Worm (Caenorhabditis elegans): ENCODE results near the gene ins-12.

Gene ins-12

ce11 chrII:5518055-5518454 lies 36.4 kb upstream of the ins-12 start:
- no peak for TF ChIP-seq fos-1 (tag; optimal IDR thresholded peaks at IDR 0.05)
- no peak for TF ChIP-seq nhr-6 (tag; optimal IDR thresholded peaks at IDR 0.05)
- no peak for TF ChIP-seq lin-13 (GFP tag; optimal IDR thresholded peaks at IDR 0.05)
- TF ChIP-seq R02D3.7 (tag; optimal IDR thresholded peaks at IDR 0.05), result no peak
- TF ChIP-seq nhr-237 (tag; optimal IDR thresholded peaks at IDR 0.05), result no peak
- no peak for TF ChIP-seq gmeb-1 (tag; optimal IDR thresholded peaks at IDR 0.05)
- no peak for TF ChIP-seq lsy-2 (tag; optimal IDR thresholded peaks at IDR 0.05)
- TF ChIP-seq ZK546.5 (tag; optimal IDR thresholded peaks at IDR 0.05), result no peak
- TF ChIP-seq nhr-23 (tag; optimal IDR thresholded peaks at IDR 0.05), result no peak
- TF ChIP-seq dmd-4 (tag; optimal IDR thresholded peaks at IDR 0.05), result no peak
- no peak for TF ChIP-seq C34F6.9 (tag; optimal IDR thresholded peaks at IDR 0.05)
- no peak for TF ChIP-seq unc-62 (GFP tag; optimal IDR thresholded peaks at IDR 0.05)

ce11 chrII:5518910-5519309 lies 35.5 kb upstream of the ins-12 start, which contains the start of gene ZK177.2:
ZK177.2 (plus strand) TSS chrII:5519210.
- TF ChIP-seq nhr-12 (tag; optimal IDR thresholded peaks at IDR 0.05) (no peak), lin-13 (GFP tag; optimal IDR thresholded peaks at IDR 0.05) (no peak), ztf-1 (GFP tag; conservative IDR thresholded peaks at IDR 0.05) (no peak), elt-1 (tag; optimal IDR thresholded peaks at IDR 0.05) (no peak), snpc-4 (tag; optimal IDR thresholded peaks at IDR 0.05) (no peak), peb-1 (tag; optimal IDR thresholded peaks at IDR 0.05) (no peak), fos-1 (tag; optimal IDR thresholded peaks at IDR 0.05) (no peak), ZK546.5 (tag; optimal IDR thresholded peaks at IDR 0.05) (no peak), aly-2 (tag; optimal IDR thresholded peaks at IDR 0.05) (no peak)

- TF ChIP-seq dmd-4 (tag; optimal IDR thresholded peaks at IDR 0.05) (no peak), ceh-16 (tag; optimal IDR thresholded peaks at IDR 0.05) (no peak), nhr-6 (tag; optimal IDR thresholded peaks at IDR 0.05) (no peak), nhr-129 (tag; optimal IDR thresholded peaks at IDR 0.05) (no peak), ZK546.5 (tag; optimal IDR thresholded peaks at IDR 0.05) (no peak), nhr-77 (tag; optimal IDR thresholded peaks at IDR 0.05) (no peak), lin-39 (tag; optimal IDR thresholded peaks at IDR 0.05) (no peak), C34F6.9 (tag; optimal IDR thresholded peaks at IDR 0.05) (no peak), aly-2 (tag; optimal IDR thresholded peaks at IDR 0.05) (no peak)
These were observed 33.0 kb upstream of the ins-12 start, which contains the start of gene ZK177.12 for ce11 chrII:5521411-5521810. ZK177.12 (plus strand) TSS chrII:5521711.

ce11 chrII:5522637-5523036 lies 31.8 kb upstream of the ins-12 start, which contains the start of gene ZK177.11:
ZK177.11 (plus strand) TSS chrII:5522937.
- TF ChIP-seq lsy-2 (tag; optimal IDR thresholded peaks at IDR 0.05), result no peak
- TF ChIP-seq dmd-4 (tag; optimal IDR thresholded peaks at IDR 0.05), result no peak
- no peak for TF ChIP-seq elt-1 (tag; optimal IDR thresholded peaks at IDR 0.05)
- TF ChIP-seq ZK546.5 (tag; optimal IDR thresholded peaks at IDR 0.05), result no peak
- no peak for TF ChIP-seq R02D3.7 (tag; optimal IDR thresholded peaks at IDR 0.05)
- no peak for TF ChIP-seq peb-1 (tag; optimal IDR thresholded peaks at IDR 0.05)
- no peak for TF ChIP-seq lin-39 (tag; optimal IDR thresholded peaks at IDR 0.05)
- TF ChIP-seq lin-13 (GFP tag; optimal IDR thresholded peaks at IDR 0.05), result no peak
- no peak for TF ChIP-seq ztf-1 (GFP tag; conservative IDR thresholded peaks at IDR 0.05)
- no peak for TF ChIP-seq aly-2 (tag; optimal IDR thresholded peaks at IDR 0.05)
- TF ChIP-seq egl-27 (tag; optimal IDR thresholded peaks at IDR 0.05), result no peak
- TF ChIP-seq blmp-1 (tag; optimal IDR thresholded peaks at IDR 0.05; ENCODE audit: insufficient read depth), result no peak
- no peak for TF ChIP-seq nhr-23 (tag; optimal IDR thresholded peaks at IDR 0.05)
- TF ChIP-seq nhr-237 (tag; optimal IDR thresholded peaks at IDR 0.05), result no peak
- TF ChIP-seq nhr-10 (tag; optimal IDR thresholded peaks at IDR 0.05), result no peak
- TF ChIP-seq mdl-1 (tag; optimal IDR thresholded peaks at IDR 0.05), result no peak
- TF ChIP-seq unc-55 (GFP tag; optimal IDR thresholded peaks at IDR 0.05), result no peak

- no peak for TF ChIP-seq elt-1 (tag; optimal IDR thresholded peaks at IDR 0.05)
- no peak for TF ChIP-seq crh-2 (tag; optimal IDR thresholded peaks at IDR 0.05)
- TF ChIP-seq ZK546.5 (tag; optimal IDR thresholded peaks at IDR 0.05), result no peak
- no peak for TF ChIP-seq ama-1 (optimal IDR thresholded peaks at IDR 0.05)
- no peak for TF ChIP-seq sma-3 (GFP tag; optimal IDR thresholded peaks at IDR 0.05)
- no peak for TF ChIP-seq peb-1 (tag; optimal IDR thresholded peaks at IDR 0.05)
- TF ChIP-seq Y55F3AM.14 (GFP tag; optimal IDR thresholded peaks at IDR 0.05), result no peak
- TF ChIP-seq nhr-129 (tag; optimal IDR thresholded peaks at IDR 0.05), result no peak
- no peak for TF ChIP-seq nhr-237 (tag; optimal IDR thresholded peaks at IDR 0.05)
These were observed 29.1 kb upstream of the ins-12 start, which contains the start of gene tbx-35 for ce11 chrII:5525297-5525696. tbx-35 (minus strand) TSS chrII:5525397.

- no peak for TF ChIP-seq fos-1 (tag; optimal IDR thresholded peaks at IDR 0.05)
- no peak for TF ChIP-seq R02D3.7 (tag; optimal IDR thresholded peaks at IDR 0.05)
- no peak for TF ChIP-seq lsy-2 (tag; optimal IDR thresholded peaks at IDR 0.05)
- TF ChIP-seq nhr-21 (tag; optimal IDR thresholded peaks at IDR 0.05), result no peak
- TF ChIP-seq lin-39 (tag; optimal IDR thresholded peaks at IDR 0.05), result no peak
These were observed 26.6 kb upstream of the ins-12 start, which contains the start of gene ZK177.1 for ce11 chrII:5527841-5528240. ZK177.1 (plus strand) TSS chrII:5528141.

All from whole organism, L2 larva.